Fruit fly (Drosophila melanogaster) whole organism, pupa: ENCODE data around the gene mus301.

ENCODE experiments used
- CG10348 ChIP-seq: fragments of 200-800 bp; sonication (Bioruptor generic); IDR thresholded peaks from 2 replicates; pipeline ENCODE4 v1.3.6; 2022; ENCODE audit warnings: missing biosample characterization, missing genetic modification characterization
- CG12605 ChIP-seq: fragments of 200-800 bp; sonication (Bioruptor generic); IDR thresholded peaks from 2 replicates; pipeline ENCODE4 v1.3.6; 2022; ENCODE audit warnings: missing biosample characterization, missing genetic modification characterization
- CG13204 ChIP-seq: fragments of 200-800 bp; sonication (Bioruptor generic); optimal IDR thresholded peaks from 2 replicates; lab custom pipeline; 2018; ENCODE audit warnings: missing biosample characterization, mild to moderate bottlenecking, missing genetic modification characterization, moderate library complexity
- CG17806 ChIP-seq: fragments of 200-800 bp; sonication (Bioruptor generic); optimal IDR thresholded peaks from 2 replicates; lab custom pipeline; 2018; ENCODE audit warnings: missing biosample characterization, mild to moderate bottlenecking, missing genetic modification characterization, moderate library complexity
- CG8159 ChIP-seq: fragments of 200-800 bp; sonication (Bioruptor generic); optimal IDR thresholded peaks from 3 replicates; lab custom pipeline; 2018; ENCODE audit warnings: missing biosample characterization, mild to moderate bottlenecking, missing genetic modification characterization, moderate library complexity
- D1 ChIP-seq: fragments of 200-800 bp; sonication (Bioruptor generic); optimal IDR thresholded peaks from 2 replicates; lab custom pipeline; 2018; ENCODE audit warnings: missing biosample characterization, mild to moderate bottlenecking, missing genetic modification characterization, moderate library complexity
- EcR ChIP-seq: fragments of 200-800 bp; sonication (Bioruptor generic); optimal IDR thresholded peaks from 3 replicates; lab custom pipeline; 2019; ENCODE audit warnings: missing biosample characterization, missing genetic modification characterization, mild to moderate bottlenecking, moderate library complexity, missing genetic modification reagents
- Ets98B ChIP-seq: fragments of 200-800 bp; sonication (Bioruptor generic); IDR thresholded peaks from 2 replicates; pipeline ENCODE4 v1.3.6; 2022; ENCODE audit warnings: missing biosample characterization, missing genetic modification characterization
- Pif1A ChIP-seq: fragments of 200-800 bp; sonication (Bioruptor generic); optimal IDR thresholded peaks from 3 replicates; lab custom pipeline; 2016; ENCODE audit warnings: missing biosample characterization, missing genetic modification characterization

- TF ChIP-seq CG12605 (GFP tag; lab: Robert Waterston, UW), result no peak
- TF ChIP-seq EcR (GFP tag; lab: Kevin White, UChicago), result no peak
- TF ChIP-seq D1 (tag; lab: Kevin White, UChicago), result no peak
- TF ChIP-seq CG13204 (GFP tag; lab: Kevin White, UChicago), result no peak
- peak; percentile 18; the same call in 1 of the 2 replicates for TF ChIP-seq Ets98B (GFP tag; lab: Robert Waterston, UW)
- TF ChIP-seq CG10348, result no peak
- TF ChIP-seq Pif1A (GFP tag; lab: Kevin White, UChicago), result no peak
- peak; percentile 45 for TF ChIP-seq CG8159 (tag; lab: Kevin White, UChicago)
- peak; percentile 22 for TF ChIP-seq CG17806
These were observed 18.6 kb downstream of the mus301 start for dm6 chr3L:8156199-8156598.
